Worm (Caenorhabditis elegans) whole organism, L4 larva: ENCODE results near the gene srg-54.

Source experiments
- D1046.2 ChIP-seq: fragments of 200-800 bp; sonication (Bioruptor generic); IDR thresholded peaks from 2 replicates; pipeline ENCODE4 v1.3.6; 2022; ENCODE audit warnings: missing genetic modification characterization, missing compliant biosample characterization
- F10B5.3 ChIP-seq: sonication (generic microtip); optimal IDR thresholded peaks from 2 replicates; lab custom pipeline; 2016; ENCODE audit warnings: mild to moderate bottlenecking, missing genetic modification characterization, missing compliant biosample characterization
- T20F7.1 ChIP-seq: fragments of 200-800 bp; sonication (Bioruptor generic); optimal IDR thresholded peaks from 2 replicates; lab custom pipeline; 2018; ENCODE audit warnings: mild to moderate bottlenecking, missing genetic modification characterization, missing compliant biosample characterization
- T26A8.4 ChIP-seq: fragments of 200-800 bp; sonication (Bioruptor generic); IDR thresholded peaks from 2 replicates; pipeline ENCODE4 v1.3.6; 2022; ENCODE audit warnings: missing genetic modification characterization, missing compliant biosample characterization
- Y48G9A.11 ChIP-seq: fragments of 200-800 bp; sonication (Bioruptor generic); IDR thresholded peaks from 2 replicates; pipeline ENCODE4 v1.3.6; 2022; ENCODE audit warnings: missing genetic modification reagents, missing genetic modification characterization, missing compliant biosample characterization
- ZK337.2 ChIP-seq: fragments of 200-800 bp; sonication (Bioruptor generic); IDR thresholded peaks from 2 replicates; pipeline ENCODE4 v1.3.6; 2022; ENCODE audit warnings: missing genetic modification reagents, missing genetic modification characterization, missing compliant biosample characterization
- aha-1 ChIP-seq: fragments of 150-350 bp; peaks from one replicate; lab custom pipeline; 2014; ENCODE audit warnings: missing biosample characterization, missing genetic modification characterization
- aly-2 ChIP-seq: sonication (generic microtip); optimal IDR thresholded peaks from 2 replicates; lab custom pipeline; 2018; ENCODE audit warnings: missing biosample characterization, missing genetic modification characterization
- ceh-20 ChIP-seq: fragments of 200-800 bp; sonication (Bioruptor generic); IDR thresholded peaks from 2 replicates; pipeline ENCODE4 v1.3.6; 2022; ENCODE audit warnings: missing genetic modification reagents, missing genetic modification characterization, missing compliant biosample characterization
- ceh-44 ChIP-seq: fragments of 200-800 bp; sonication (Bioruptor generic); IDR thresholded peaks from 2 replicates; pipeline ENCODE4 v1.3.6; 2022; ENCODE audit warnings: missing genetic modification reagents, missing genetic modification characterization, missing compliant biosample characterization
- ctbp-1 ChIP-seq: fragments of 200-800 bp; sonication (Bioruptor generic); IDR thresholded peaks from 2 replicates; pipeline ENCODE4 v1.3.6; 2022; ENCODE audit warnings: missing genetic modification reagents, missing genetic modification characterization, missing compliant biosample characterization
- daf-16 ChIP-seq, 3 experiments: sonication (generic microtip); optimal IDR thresholded peaks; 2 replicates each; lab custom pipeline; 2016 to 2017; ENCODE audit warnings: missing genetic modification characterization in 3 of 3, missing genetic modification reagents in 3 of 3, mild to moderate bottlenecking in 2 of 3, missing compliant biosample characterization in 2 of 3, missing biosample characterization in 1 of 3, moderate library complexity in 1 of 3
- dmd-6 ChIP-seq: fragments of 200-800 bp; sonication (Bioruptor generic); IDR thresholded peaks from 2 replicates; pipeline ENCODE4 v1.3.6; 2022; ENCODE audit warnings: missing genetic modification reagents, missing genetic modification characterization, missing compliant biosample characterization
- egl-27 ChIP-seq: sonication (generic microtip); optimal IDR thresholded peaks from 3 replicates; lab custom pipeline; 2017; ENCODE audit warnings: missing biosample characterization, missing genetic modification reagents, missing genetic modification characterization
- hlh-11 ChIP-seq: fragments of 200-800 bp; sonication (Bioruptor generic); optimal IDR thresholded peaks from 2 replicates; lab custom pipeline; 2018; ENCODE audit warnings: mild to moderate bottlenecking, missing genetic modification characterization, missing compliant biosample characterization
- hlh-30 ChIP-seq: sonication (generic microtip); optimal IDR thresholded peaks from 2 replicates; lab custom pipeline; 2017; ENCODE audit warnings: antibody characterized with exemption, mild to moderate bottlenecking, missing genetic modification characterization, missing compliant biosample characterization; ENCODE audit not compliant: insufficient read depth
- hmg-1.1 ChIP-seq: fragments of 200-800 bp; sonication (Bioruptor generic); IDR thresholded peaks from 2 replicates; pipeline ENCODE4 v1.3.6; 2022; ENCODE audit warnings: missing genetic modification reagents, missing genetic modification characterization, missing compliant biosample characterization
- lin-39 ChIP-seq: fragments of 150-350 bp; optimal IDR thresholded peaks from 2 replicates; lab custom pipeline; 2014; ENCODE audit warnings: missing biosample characterization, missing genetic modification reagents, missing genetic modification characterization
- lir-3 ChIP-seq: sonication (generic microtip); optimal IDR thresholded peaks from 2 replicates; lab custom pipeline; 2016; ENCODE audit warnings: mild to moderate bottlenecking, missing genetic modification characterization, missing compliant biosample characterization
- madf-5 ChIP-seq, 2 experiments: fragments of 200-800 bp; sonication (Bioruptor generic); IDR thresholded peaks; 2 replicates each; pipeline ENCODE4 v1.3.6; 2022; ENCODE audit warnings: missing compliant biosample characterization in 2 of 2, missing genetic modification characterization in 2 of 2
- madf-9 ChIP-seq: fragments of 200-800 bp; sonication (Bioruptor generic); conservative IDR thresholded peaks from 2 replicates; pipeline ENCODE4 v1.3.6; 2022; ENCODE audit warnings: missing genetic modification reagents, missing genetic modification characterization, missing compliant biosample characterization
- mep-1 ChIP-seq: fragments of 150-350 bp; sonication (generic microtip); optimal IDR thresholded peaks from 3 replicates; lab custom pipeline; 2014; ENCODE audit warnings: missing biosample characterization, missing genetic modification characterization
- mxl-2 ChIP-seq: fragments of 200-800 bp; sonication (Bioruptor generic); conservative IDR thresholded peaks from 2 replicates; pipeline ENCODE4 v1.3.6; 2022; ENCODE audit warnings: missing genetic modification reagents, missing genetic modification characterization, missing compliant biosample characterization
- mxl-3 ChIP-seq: fragments of 200-800 bp; sonication (Bioruptor generic); optimal IDR thresholded peaks from 2 replicates; lab custom pipeline; 2018; ENCODE audit warnings: mild to moderate bottlenecking, missing genetic modification characterization, missing compliant biosample characterization
- nhr-102 ChIP-seq: sonication (generic microtip); optimal IDR thresholded peaks from 2 replicates; lab custom pipeline; 2016; ENCODE audit warnings: mild to moderate bottlenecking, missing genetic modification characterization, moderate library complexity, missing compliant biosample characterization
- nhr-111 ChIP-seq: fragments of 200-800 bp; sonication (Bioruptor generic); optimal IDR thresholded peaks from 2 replicates; lab custom pipeline; 2018; ENCODE audit warnings: mild to moderate bottlenecking, missing genetic modification characterization, missing compliant biosample characterization
- nhr-28 ChIP-seq: fragments of 150-350 bp; optimal IDR thresholded peaks from 2 replicates; lab custom pipeline; 2014; ENCODE audit warnings: missing biosample characterization, missing genetic modification characterization
- nhr-42 ChIP-seq: fragments of 200-800 bp; sonication (Bioruptor generic); IDR thresholded peaks from 2 replicates; pipeline ENCODE4 v1.3.6; 2022; ENCODE audit warnings: missing genetic modification characterization, missing compliant biosample characterization
- nhr-48 ChIP-seq: sonication (generic microtip); optimal IDR thresholded peaks from 2 replicates; lab custom pipeline; 2016; ENCODE audit warnings: mild to moderate bottlenecking, missing genetic modification characterization, missing compliant biosample characterization
- nhr-6 ChIP-seq: fragments of 150-350 bp; optimal IDR thresholded peaks from 2 replicates; lab custom pipeline; 2014; ENCODE audit warnings: missing biosample characterization, missing genetic modification characterization
- nhr-76 ChIP-seq: fragments of 150-350 bp; optimal IDR thresholded peaks from 2 replicates; lab custom pipeline; 2014; ENCODE audit warnings: missing biosample characterization, missing genetic modification characterization
- php-3 ChIP-seq: fragments of 200-800 bp; sonication (Bioruptor generic); IDR thresholded peaks from 2 replicates; pipeline ENCODE4 v1.3.6; 2022; ENCODE audit warnings: missing genetic modification reagents, missing genetic modification characterization, missing compliant biosample characterization
- pqm-1 ChIP-seq: sonication (generic microtip); optimal IDR thresholded peaks from 2 replicates; lab custom pipeline; 2017; ENCODE audit warnings: missing biosample characterization, missing genetic modification characterization
- snpc-1.2 ChIP-seq: fragments of 200-800 bp; sonication (Bioruptor generic); IDR thresholded peaks from 2 replicates; pipeline ENCODE4 v1.3.6; 2022; ENCODE audit warnings: missing genetic modification reagents, missing genetic modification characterization, missing compliant biosample characterization
- snpc-4 ChIP-seq: fragments of 150-350 bp; optimal IDR thresholded peaks from 2 replicates; lab custom pipeline; 2014; ENCODE audit warnings: missing biosample characterization, missing genetic modification characterization
- spr-1 ChIP-seq: sonication (generic microtip); optimal IDR thresholded peaks from 2 replicates; lab custom pipeline; 2016; ENCODE audit warnings: mild to moderate bottlenecking, missing genetic modification characterization, missing compliant biosample characterization
- unc-39 ChIP-seq: sonication (generic microtip); optimal IDR thresholded peaks from 2 replicates; lab custom pipeline; 2017; ENCODE audit warnings: missing biosample characterization, missing genetic modification characterization
- unc-62 ChIP-seq, 3 experiments: fragments of 150-350 bp in 1 of 3; sonication (generic microtip); optimal IDR thresholded peaks in 2 of 3; peaks in 1 of 3; 1 replicate in 1 of 3; 2 replicates in 2 of 3; lab custom pipeline; 2014 to 2017; ENCODE audit warnings: missing biosample characterization in 3 of 3, missing genetic modification characterization in 3 of 3, missing genetic modification reagents in 3 of 3, missing genotype in 1 of 3
- vab-7 ChIP-seq: fragments of 200-800 bp; sonication (Bioruptor generic); IDR thresholded peaks from 2 replicates; pipeline ENCODE4 v1.3.6; 2022; ENCODE audit warnings: missing genetic modification reagents, missing genetic modification characterization, missing compliant biosample characterization
- zfp-3 ChIP-seq: fragments of 200-800 bp; sonication (Bioruptor generic); conservative IDR thresholded peaks from 2 replicates; pipeline ENCODE4 v1.3.6; 2022; ENCODE audit warnings: missing genetic modification reagents, missing genetic modification characterization, missing compliant biosample characterization
- ztf-7 ChIP-seq: fragments of 150-350 bp; optimal IDR thresholded peaks from 2 replicates; lab custom pipeline; 2014; ENCODE audit warnings: missing biosample characterization, missing genetic modification characterization

srg-54 gene

DNA sequence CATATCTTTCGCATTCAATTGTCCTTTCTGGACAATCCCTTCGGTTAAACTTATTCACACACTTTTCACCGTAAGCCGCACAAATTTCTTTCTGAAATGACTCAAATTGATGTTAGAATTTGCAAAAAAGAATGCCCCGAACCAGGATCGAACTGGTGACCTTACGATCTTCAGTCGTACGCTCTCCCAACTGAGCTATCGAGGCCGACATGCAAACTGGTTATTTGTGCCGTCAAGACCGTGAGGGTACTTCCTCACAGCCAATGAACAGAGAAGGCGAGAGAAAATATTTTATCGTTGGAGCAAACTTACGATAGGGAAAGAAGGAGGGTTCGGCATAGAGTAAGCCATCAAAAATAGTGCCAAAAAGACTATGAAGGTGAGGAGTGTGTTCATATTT, 47.7 kb downstream of the srg-54 start (continued):
- no peak for TF ChIP-seq D1046.2
- TF ChIP-seq Y48G9A.11 (GFP tag; lab: Robert Waterston, UW): 0 out of 2 replicates have a peak, but pooled peaks have one; percentile 17
- peak; percentile 48; the same call in 1 of the 2 replicates for TF ChIP-seq vab-7 (GFP tag; lab: Robert Waterston, UW)
- TF ChIP-seq php-3 (GFP tag; lab: Robert Waterston, UW): peak; percentile 35; the same call in 1 of the 2 replicates
- TF ChIP-seq madf-9 (GFP tag; lab: Robert Waterston, UW): no peak
- peak; percentile 93 for TF ChIP-seq aha-1 (tag; lab: Kevin White, UChicago)
- no peak for TF ChIP-seq nhr-48 (tag; lab: Kevin White, UChicago)
- no peak for TF ChIP-seq nhr-102
- no peak for TF ChIP-seq egl-27
- TF ChIP-seq ctbp-1 (GFP tag; lab: Robert Waterston, UW): 0 out of 2 replicates have a peak, but pooled peaks have one; percentile 19
- peak; percentile 38 for TF ChIP-seq dmd-6 (GFP tag; lab: Robert Waterston, UW)
- no peak for TF ChIP-seq nhr-111 (GFP tag; lab: Kevin White, UChicago)
- peak; percentile 18 for TF ChIP-seq hlh-30 (tag; lab: Kevin White, UChicago)
- TF ChIP-seq unc-39 (tag; lab: Kevin White, UChicago): no peak
- TF ChIP-seq zfp-3 (GFP tag; lab: Robert Waterston, UW): no peak
- peak; percentile 36 for TF ChIP-seq mxl-3 (GFP tag; lab: Kevin White, UChicago)
- TF ChIP-seq nhr-42 (GFP tag; lab: Robert Waterston, UW): 0 out of 2 replicates have a peak, but pooled peaks have one; percentile 14
- no peak for TF ChIP-seq lin-39
- peak; percentile 62; the same call in 1 of the 2 replicates for TF ChIP-seq ceh-20
- TF ChIP-seq snpc-4 (tag; lab: Kevin White, UChicago): peak; percentile 91
- peak in 1 of 2 experiments; percentile 42 for TF ChIP-seq daf-16 (GFP tag; optimal IDR thresholded peaks at IDR 0.05; lab: Kevin White, UChicago)
- no peak for TF ChIP-seq daf-16 (tag; optimal IDR thresholded peaks at IDR 0.05; lab: Kevin White, UChicago)
- TF ChIP-seq nhr-6: no peak
- TF ChIP-seq hlh-11 (tag; lab: Kevin White, UChicago): peak; percentile 46
- TF ChIP-seq mxl-2 (GFP tag; lab: Robert Waterston, UW): 0 out of 2 replicates have a peak, but pooled peaks have one; percentile 14
- peak; percentile 69; the same call in 1 of the 2 replicates for TF ChIP-seq ceh-44 (GFP tag; lab: Robert Waterston, UW)
- no peak for TF ChIP-seq spr-1
- TF ChIP-seq aly-2: no peak
- TF ChIP-seq ztf-7 (tag; lab: Kevin White, UChicago): no peak
- TF ChIP-seq T26A8.4 (GFP tag; lab: Robert Waterston, UW): peak; percentile 44; the same call in 1 of the 2 replicates
- peak; percentile 30 for TF ChIP-seq nhr-28 (tag; lab: Kevin White, UChicago)
- no peak for TF ChIP-seq nhr-76 (tag; lab: Kevin White, UChicago)
- peak; percentile 63; the same call in 1 of the 2 replicates for TF ChIP-seq ZK337.2 (GFP tag; lab: Robert Waterston, UW)
- no peak for TF ChIP-seq unc-62 (GFP tag; optimal IDR thresholded peaks at IDR 0.05 in 1 of 2; lab: Kevin White, UChicago)
- no peak for TF ChIP-seq unc-62 (tag; optimal IDR thresholded peaks at IDR 0.05; lab: Kevin White, UChicago)
- no peak for TF ChIP-seq pqm-1
- no peak for TF ChIP-seq lir-3 (tag; lab: Kevin White, UChicago)
- TF ChIP-seq hmg-1.1 (GFP tag; lab: Robert Waterston, UW): peak; percentile 74
- TF ChIP-seq F10B5.3 (tag; lab: Kevin White, UChicago): peak; percentile 1

DNA sequence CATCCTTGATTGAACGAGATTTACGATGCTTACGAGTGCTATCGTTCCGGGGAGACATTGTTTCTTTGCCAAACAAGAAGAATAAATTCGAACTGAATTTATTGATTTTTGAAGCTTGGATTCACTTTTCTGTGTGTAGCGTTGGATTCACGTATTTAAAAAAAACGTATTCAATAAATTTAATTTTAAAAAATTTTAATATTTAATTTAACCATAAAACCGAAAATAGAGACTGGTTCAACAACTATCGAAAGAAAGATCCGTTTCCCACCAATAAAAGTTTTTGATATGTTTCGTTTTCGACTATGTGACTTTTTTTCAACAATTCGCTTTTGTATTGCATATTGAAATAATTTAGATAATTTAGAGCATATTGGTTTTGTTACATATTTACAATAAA, 48.6 kb downstream of the srg-54 start, which contains the start of gene ZC412.5:
Gene ZC412.5 (minus strand): TSS at position 101 of the 400 bp plus-strand sequence.
- TF ChIP-seq mep-1 (tag; lab: Kevin White, UChicago) (no peak), madf-9 (GFP tag; lab: Robert Waterston, UW) (no peak), snpc-1.2 (no peak), lin-39 (no peak), madf-5 (GFP tag; IDR thresholded peaks at IDR 0.05; lab: Robert Waterston, UW) (no peak), T20F7.1 (GFP tag; lab: Kevin White, UChicago) (no peak), D1046.2 (no peak)
- TF ChIP-seq, all 104 proteins: peak for 0
